Worm (Caenorhabditis elegans): ENCODE results near the gene cht-6.

The cht-6 gene

DNA sequence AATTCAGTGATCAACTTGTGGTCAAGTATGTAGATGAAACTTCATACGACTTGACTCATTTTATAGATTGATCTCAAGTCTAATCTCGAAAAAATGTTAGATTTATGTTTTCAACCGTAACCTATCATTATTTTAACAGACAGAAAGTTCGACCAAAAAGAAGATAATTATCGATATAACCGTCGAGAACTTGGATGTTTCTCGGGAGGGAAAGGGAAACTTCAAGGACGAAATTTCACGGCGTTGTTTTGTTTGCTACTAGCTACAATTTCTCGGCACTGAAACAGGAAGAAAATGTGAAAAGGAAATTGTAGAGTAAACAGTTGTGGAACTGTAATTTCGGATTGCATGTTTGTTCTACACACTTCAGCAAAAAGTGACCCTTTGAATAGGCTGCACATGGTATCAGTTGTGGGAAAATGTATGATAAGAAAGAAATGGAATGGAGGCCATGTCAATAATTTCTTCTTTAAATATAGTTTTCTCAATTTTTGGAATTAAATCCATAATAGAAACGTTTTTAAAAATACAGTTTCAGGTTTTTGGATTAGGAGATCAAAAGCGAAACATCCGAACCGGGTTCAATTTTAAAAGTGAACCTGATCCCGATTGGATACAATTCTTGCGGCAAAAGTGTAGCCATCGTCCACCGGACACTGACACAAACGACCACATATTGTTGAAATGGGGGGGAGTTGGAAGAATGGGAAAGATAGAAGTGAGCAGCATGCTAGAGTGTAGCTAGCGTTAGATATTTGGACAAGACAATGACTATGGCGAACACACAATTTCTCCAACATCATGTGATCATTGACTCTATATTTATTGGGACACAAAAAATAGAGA, 16.0 kb downstream of the cht-6 start:
- TF ChIP-seq unc-130 (GFP tag; optimal IDR thresholded peaks at IDR 0.05) (no peak), ztf-7 (tag; optimal IDR thresholded peaks at IDR 0.05) (no peak), nhr-25 (tag; optimal IDR thresholded peaks at IDR 0.05; ENCODE audit: borderline replicate concordance, insufficient read depth) (no peak), madf-9 (GFP tag; conservative IDR thresholded peaks at IDR 0.05) (no peak), hlh-30 (tag; optimal IDR thresholded peaks at IDR 0.05; ENCODE audit: insufficient read depth) (peak; percentile 39), ZK546.5 (tag; optimal IDR thresholded peaks at IDR 0.05) (no peak), fkh-10 (GFP tag; optimal IDR thresholded peaks at IDR 0.05) (no peak), unc-62 (GFP tag; optimal IDR thresholded peaks at IDR 0.05 in 1 of 2) (peak in 1 of 2 experiments; percentile 83), unc-62 (tag; optimal IDR thresholded peaks at IDR 0.05) (no peak), mdl-1 (tag; optimal IDR thresholded peaks at IDR 0.05) (peak in 1 of 2 experiments; percentile 7), arid-1 (GFP tag; conservative IDR thresholded peaks at IDR 0.05) (no peak), mep-1 (tag; optimal IDR thresholded peaks at IDR 0.05) (peak; percentile 32), mxl-2 (GFP tag; conservative IDR thresholded peaks at IDR 0.05) (no peak), lin-39 (tag; optimal IDR thresholded peaks at IDR 0.05) (no peak), set-16 (GFP tag; IDR thresholded peaks at IDR 0.05) (no peak), F37D6.2 (tag; optimal IDR thresholded peaks at IDR 0.05) (no peak), zfp-2 (tag; optimal IDR thresholded peaks at IDR 0.05) (no peak), lin-29 (GFP tag; IDR thresholded peaks at IDR 0.05) (no peak), F10B5.3 (tag; optimal IDR thresholded peaks at IDR 0.05) (no peak), saeg-2 (GFP tag; IDR thresholded peaks at IDR 0.05) (no peak), ces-1 (GFP tag; optimal IDR thresholded peaks at IDR 0.05) (no peak), cey-2 (tag; optimal IDR thresholded peaks at IDR 0.05; ENCODE audit: borderline replicate concordance, insufficient read depth) (no peak), R02D3.7 (tag; optimal IDR thresholded peaks at IDR 0.05) (no peak), hmg-1.1 (GFP tag; IDR thresholded peaks at IDR 0.05) (no peak), rbr-2 (tag; optimal IDR thresholded peaks at IDR 0.05) (no peak), mdt-29 (GFP tag; IDR thresholded peaks at IDR 0.05) (no peak), nhr-111 (GFP tag; optimal IDR thresholded peaks at IDR 0.05) (no peak), dmd-8 (GFP tag; IDR thresholded peaks at IDR 0.05) (no peak), ceh-28 (tag; optimal IDR thresholded peaks at IDR 0.05) (no peak), lin-13 (GFP tag; optimal IDR thresholded peaks at IDR 0.05) (no peak), daf-19 (GFP tag; conservative IDR thresholded peaks at IDR 0.05) (no peak), T26A8.4 (GFP tag; IDR thresholded peaks at IDR 0.05) (no peak), nhr-237 (tag; optimal IDR thresholded peaks at IDR 0.05) (no peak), ceh-62 (tag; optimal IDR thresholded peaks at IDR 0.05) (no peak), skn-1 (tag; optimal IDR thresholded peaks at IDR 0.05) (no peak), jun-1 (tag; optimal IDR thresholded peaks at IDR 0.05) (no peak), zfp-3 (GFP tag; conservative IDR thresholded peaks at IDR 0.05) (no peak), lin-1 (GFP tag; IDR thresholded peaks at IDR 0.05) (no peak), spr-3 (GFP tag; optimal IDR thresholded peaks at IDR 0.05) (no peak), T20F7.1 (GFP tag; optimal IDR thresholded peaks at IDR 0.05) (no peak), snpc-4 (tag; optimal IDR thresholded peaks at IDR 0.05) (no peak), daf-16 (GFP tag; optimal IDR thresholded peaks at IDR 0.05) (no peak), daf-16 (tag; optimal IDR thresholded peaks at IDR 0.05) (peak; percentile 60), unc-39 (tag; optimal IDR thresholded peaks at IDR 0.05) (no peak), fos-1 (tag; optimal IDR thresholded peaks at IDR 0.05) (no peak), zip-2 (tag; optimal IDR thresholded peaks at IDR 0.05) (no peak), Y105C5A.15 (GFP tag; IDR thresholded peaks at IDR 0.05) (no peak), ceh-32 (tag; optimal IDR thresholded peaks at IDR 0.05; ENCODE audit: poor library complexity) (no peak), ceh-44 (GFP tag; IDR thresholded peaks at IDR 0.05) (no peak), mes-2 (tag; optimal IDR thresholded peaks at IDR 0.05; ENCODE audit: poor library complexity, severe bottlenecking) (no peak)
